Fruit fly (Drosophila melanogaster): ENCODE results near the gene CG18641.
A peak's percentile ranks its signal among the peaks of the same experiment; 100 is the strongest.

CG18641 gene

DNA sequence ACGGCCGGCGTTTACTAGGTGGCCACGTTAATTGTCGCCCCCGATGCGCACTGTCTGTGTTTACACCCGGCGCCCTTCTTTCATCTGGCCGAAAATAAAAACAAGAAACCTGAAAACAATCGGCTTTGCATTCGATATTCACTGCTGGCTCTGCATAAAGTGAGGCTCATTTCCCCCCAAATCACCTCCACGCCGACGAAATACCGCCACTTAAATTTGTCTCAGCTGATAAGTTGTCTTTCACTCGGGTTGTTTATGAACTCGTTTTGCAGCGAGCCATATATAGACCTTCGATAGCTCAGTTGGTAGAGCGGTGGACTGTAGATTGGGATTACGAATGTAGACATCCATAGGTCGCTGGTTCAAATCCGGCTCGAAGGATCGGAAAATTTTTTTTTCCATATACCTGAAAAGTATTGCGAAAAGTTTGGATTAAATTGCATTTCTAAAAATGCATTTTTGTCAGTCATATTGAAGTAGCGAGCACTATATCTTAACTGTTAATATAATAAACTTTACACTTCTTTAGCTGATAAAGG, 47.3 kb upstream of the CG18641 start:
- TF ChIP-seq hkb (optimal IDR thresholded peaks at IDR 0.05), result no peak
- no peak for TF ChIP-seq hkb (GFP tag; IDR thresholded peaks at IDR 0.05)
- no peak for TF ChIP-seq pum (GFP tag; optimal IDR thresholded peaks at IDR 0.05)
- TF ChIP-seq bowl (GFP tag; IDR thresholded peaks at IDR 0.05), result no peak
- TF ChIP-seq CG7556 (GFP tag; optimal IDR thresholded peaks at IDR 0.05), result no peak
- no peak for TF ChIP-seq CG8924 (tag; optimal IDR thresholded peaks at IDR 0.05)
- no peak for TF ChIP-seq BEAF-32 (GFP tag; optimal IDR thresholded peaks at IDR 0.05)
- no peak for TF ChIP-seq CG8281 (tag; optimal IDR thresholded peaks at IDR 0.05)
- TF ChIP-seq pb (GFP tag; optimal IDR thresholded peaks at IDR 0.05), result no peak
- TF ChIP-seq CG2199 (GFP tag; IDR thresholded peaks at IDR 0.05), result no peak
- 0 out of 3 replicates have a peak, but pooled peaks have one; percentile 42 for TF ChIP-seq CG14860 (GFP tag; IDR thresholded peaks at IDR 0.05; ENCODE audit: partially characterized antibody)
- TF ChIP-seq crol (GFP tag; IDR thresholded peaks at IDR 0.05), result peak; percentile 41
- TF ChIP-seq CG13123 (GFP tag; optimal IDR thresholded peaks at IDR 0.05), result no peak
- TF ChIP-seq CG7357 (GFP tag; IDR thresholded peaks at IDR 0.05), result no peak
- 0 out of 3 replicates have a peak, but pooled peaks have one; percentile 24 for TF ChIP-seq knrl (GFP tag; IDR thresholded peaks at IDR 0.05; ENCODE audit: partially characterized antibody)
- peak; percentile 96 for TF ChIP-seq Bdp1 (GFP tag; optimal IDR thresholded peaks at IDR 0.05)
- TF ChIP-seq cwo (GFP tag; optimal IDR thresholded peaks at IDR 0.05), result no peak
- peak; percentile 73; the same call in 1 of the 2 replicates for TF ChIP-seq amos (GFP tag; IDR thresholded peaks at IDR 0.05; ENCODE audit: partially characterized antibody)
- no peak for TF ChIP-seq tx (GFP tag; optimal IDR thresholded peaks at IDR 0.05)
- no peak for TF ChIP-seq Myb (GFP tag; optimal IDR thresholded peaks at IDR 0.05)
- no peak for TF ChIP-seq unc-4 (GFP tag; IDR thresholded peaks at IDR 0.05; ENCODE audit: partially characterized antibody)
- TF ChIP-seq Oli (tag; optimal IDR thresholded peaks at IDR 0.05), result no peak
- TF ChIP-seq abd-A (tag; optimal IDR thresholded peaks at IDR 0.05), result no peak
- peak; percentile 62 for TF ChIP-seq oc (tag; optimal IDR thresholded peaks at IDR 0.05)
- TF ChIP-seq mirr (GFP tag; optimal IDR thresholded peaks at IDR 0.05), result no peak
- no peak for TF ChIP-seq CG3163 (GFP tag; optimal IDR thresholded peaks at IDR 0.05)
- no peak for TF ChIP-seq CG3847 (GFP tag; IDR thresholded peaks at IDR 0.05)
- no peak for TF ChIP-seq pho (GFP tag; optimal IDR thresholded peaks at IDR 0.05)
- no peak for TF ChIP-seq B-H2 (GFP tag; optimal IDR thresholded peaks at IDR 0.05)
- TF ChIP-seq CG4282 (GFP tag; optimal IDR thresholded peaks at IDR 0.05), result no peak
- no peak for TF ChIP-seq E2f1 (GFP tag; IDR thresholded peaks at IDR 0.05)
- TF ChIP-seq Med (GFP tag), result peak; percentile 38
- TF ChIP-seq CG16813 (GFP tag; IDR thresholded peaks at IDR 0.05; ENCODE audit: partially characterized antibody), result peak; percentile 61
- peak; percentile 74; the same call in 1 of the 2 replicates for TF ChIP-seq vvl (GFP tag; IDR thresholded peaks at IDR 0.05)
- peak; percentile 74 for TF ChIP-seq CG6791 (GFP tag; IDR thresholded peaks at IDR 0.05; ENCODE audit: partially characterized antibody)
- no peak for TF ChIP-seq sc (optimal IDR thresholded peaks at IDR 0.05)
- TF ChIP-seq sc (GFP tag; optimal IDR thresholded peaks at IDR 0.05), result no peak
- no peak for TF ChIP-seq zf30C (GFP tag; optimal IDR thresholded peaks at IDR 0.05)
- no peak for TF ChIP-seq CG10147 (GFP tag; optimal IDR thresholded peaks at IDR 0.05)
- no peak for TF ChIP-seq Deaf1 (tag; optimal IDR thresholded peaks at IDR 0.05)
- no peak for TF ChIP-seq maf-S (GFP tag; optimal IDR thresholded peaks at IDR 0.05)
- 0 out of 3 replicates have a peak, but pooled peaks have one; percentile 30 for TF ChIP-seq zen2 (GFP tag; IDR thresholded peaks at IDR 0.05; ENCODE audit: partially characterized antibody)
- no peak for TF ChIP-seq CG14965 (GFP tag; optimal IDR thresholded peaks at IDR 0.05; ENCODE audit: borderline replicate concordance)
- no peak for TF ChIP-seq CG11696 (GFP tag; IDR thresholded peaks at IDR 0.05)
- 0 out of 3 replicates have a peak, but pooled peaks have one; percentile 45 for TF ChIP-seq CG7963 (GFP tag; IDR thresholded peaks at IDR 0.05; ENCODE audit: partially characterized antibody)
- no peak for TF ChIP-seq CG13894 (tag; optimal IDR thresholded peaks at IDR 0.05)
- TF ChIP-seq Opbp (GFP tag; IDR thresholded peaks at IDR 0.05; ENCODE audit: partially characterized antibody), result peak; percentile 42; the same call in 1 of the 3 replicates
- TF ChIP-seq HLH4C (GFP tag; IDR thresholded peaks at IDR 0.05; ENCODE audit: partially characterized antibody), result peak; percentile 15; the same call in 1 of the 3 replicates
- 0 out of 3 replicates have a peak, but pooled peaks have one; percentile 35 for TF ChIP-seq ci (GFP tag; IDR thresholded peaks at IDR 0.05)

Data from whole organism, embryonic.